Worm (Caenorhabditis elegans) whole organism, L4 larva: ENCODE data around the gene rml-3.

Source experiments
- F10B5.3 ChIP-seq: sonication (generic microtip); optimal IDR thresholded peaks from 2 replicates; lab custom pipeline; 2016; ENCODE audit warnings: mild to moderate bottlenecking, missing genetic modification characterization, missing compliant biosample characterization
- F26F4.8 ChIP-seq: fragments of 200-800 bp; sonication (Bioruptor generic); conservative IDR thresholded peaks from 2 replicates; pipeline ENCODE4 v1.3.6; 2022; ENCODE audit warnings: missing genetic modification characterization, missing compliant biosample characterization
- F37D6.2 ChIP-seq: sonication (generic microtip); optimal IDR thresholded peaks from 2 replicates; lab custom pipeline; 2016; ENCODE audit warnings: mild to moderate bottlenecking, missing genetic modification characterization, missing compliant biosample characterization
- F49E8.2 ChIP-seq: sonication (generic microtip); optimal IDR thresholded peaks from 2 replicates; lab custom pipeline; 2016; ENCODE audit warnings: missing compliant biosample characterization, mild to moderate bottlenecking, missing genetic modification characterization, borderline replicate concordance
- Y105C5A.15 ChIP-seq: fragments of 200-800 bp; sonication (Bioruptor generic); IDR thresholded peaks from 2 replicates; pipeline ENCODE4 v1.3.6; 2022; ENCODE audit warnings: missing genetic modification characterization, missing compliant biosample characterization
- Y75B8A.6 ChIP-seq: fragments of 200-800 bp; sonication (Bioruptor generic); IDR thresholded peaks from 2 replicates; pipeline ENCODE4 v1.3.6; 2022; ENCODE audit warnings: missing genetic modification reagents, missing genetic modification characterization, missing compliant biosample characterization
- ZK546.5 ChIP-seq, 2 experiments: sonication (generic microtip); optimal IDR thresholded peaks; 2 replicates each; lab custom pipeline; 2017; ENCODE audit warnings: missing biosample characterization in 2 of 2, missing genetic modification characterization in 2 of 2
- aha-1 ChIP-seq: fragments of 150-350 bp; peaks from one replicate; lab custom pipeline; 2014; ENCODE audit warnings: missing biosample characterization, missing genetic modification characterization
- aly-2 ChIP-seq: sonication (generic microtip); optimal IDR thresholded peaks from 2 replicates; lab custom pipeline; 2018; ENCODE audit warnings: missing biosample characterization, missing genetic modification characterization
- ama-1 ChIP-seq: fragments of 150-350 bp; optimal IDR thresholded peaks from 2 replicates; lab custom pipeline; 2014; ENCODE audit warnings: inconsistent platforms, mixed read lengths
- attf-4 ChIP-seq: sonication (generic microtip); optimal IDR thresholded peaks from 3 replicates; lab custom pipeline; 2017; ENCODE audit warnings: missing biosample characterization, missing genetic modification characterization
- ceh-62 ChIP-seq: sonication (generic microtip); optimal IDR thresholded peaks from 2 replicates; lab custom pipeline; 2017; ENCODE audit warnings: missing biosample characterization, missing genetic modification characterization
- ces-1 ChIP-seq: fragments of 150-350 bp; sonication (generic microtip); optimal IDR thresholded peaks from 4 replicates; lab custom pipeline; 2014; ENCODE audit warnings: missing biosample characterization, missing genetic modification reagents, missing genetic modification characterization
- cey-2 ChIP-seq: sonication (generic microtip); optimal IDR thresholded peaks from 3 replicates; lab custom pipeline; 2017; ENCODE audit warnings: missing genetic modification characterization, mild to moderate bottlenecking, missing compliant biosample characterization, antibody characterized with exemption, borderline replicate concordance; ENCODE audit not compliant: insufficient read depth
- daf-12 ChIP-seq: fragments of 150-350 bp; optimal IDR thresholded peaks from 2 replicates; lab custom pipeline; 2014; ENCODE audit warnings: missing biosample characterization, missing genetic modification reagents, missing genetic modification characterization
- daf-16 ChIP-seq, 3 experiments: sonication (generic microtip); optimal IDR thresholded peaks; 2 replicates each; lab custom pipeline; 2016 to 2017; ENCODE audit warnings: missing genetic modification characterization in 3 of 3, missing genetic modification reagents in 3 of 3, mild to moderate bottlenecking in 2 of 3, missing compliant biosample characterization in 2 of 3, missing biosample characterization in 1 of 3, moderate library complexity in 1 of 3
- daf-19 ChIP-seq: fragments of 200-800 bp; sonication (Bioruptor generic); conservative IDR thresholded peaks from 2 replicates; pipeline ENCODE4 v1.3.6; 2022; ENCODE audit warnings: missing genetic modification characterization, missing compliant biosample characterization
- daf-8 ChIP-seq: fragments of 200-800 bp; sonication (Bioruptor generic); IDR thresholded peaks from 2 replicates; pipeline ENCODE4 v1.3.6; 2022; ENCODE audit warnings: missing genetic modification characterization, missing compliant biosample characterization
- dmd-8 ChIP-seq: fragments of 200-800 bp; sonication (Bioruptor generic); IDR thresholded peaks from 2 replicates; pipeline ENCODE4 v1.3.6; 2022; ENCODE audit warnings: missing genetic modification characterization, missing compliant biosample characterization
- dmd-9 ChIP-seq: fragments of 200-800 bp; sonication (Bioruptor generic); IDR thresholded peaks from 2 replicates; pipeline ENCODE4 v1.3.6; 2022; ENCODE audit warnings: missing genetic modification reagents, missing genetic modification characterization, missing compliant biosample characterization
- egl-27 ChIP-seq: sonication (generic microtip); optimal IDR thresholded peaks from 3 replicates; lab custom pipeline; 2017; ENCODE audit warnings: missing biosample characterization, missing genetic modification reagents, missing genetic modification characterization
- fkh-10 ChIP-seq: fragments of 150-350 bp; optimal IDR thresholded peaks from 2 replicates; lab custom pipeline; 2014; ENCODE audit warnings: missing biosample characterization, missing genetic modification reagents, missing genetic modification characterization
- fos-1 ChIP-seq: fragments of 150-350 bp; optimal IDR thresholded peaks from 2 replicates; lab custom pipeline; 2014; ENCODE audit warnings: missing biosample characterization, missing genetic modification characterization
- gei-8 ChIP-seq: fragments of 200-800 bp; sonication (Bioruptor generic); optimal IDR thresholded peaks from 2 replicates; lab custom pipeline; 2018; ENCODE audit warnings: mild to moderate bottlenecking, missing genetic modification characterization, missing compliant biosample characterization
- hif-1 ChIP-seq, 2 experiments: sonication (generic microtip); optimal IDR thresholded peaks; 2 replicates each; lab custom pipeline; 2016 to 2017; ENCODE audit warnings: missing compliant biosample characterization in 2 of 2, missing genetic modification characterization in 2 of 2, missing genetic modification reagents in 2 of 2, missing genotype in 2 of 2, mild to moderate bottlenecking in 1 of 2
- hmg-1.1 ChIP-seq: fragments of 200-800 bp; sonication (Bioruptor generic); IDR thresholded peaks from 2 replicates; pipeline ENCODE4 v1.3.6; 2022; ENCODE audit warnings: missing genetic modification reagents, missing genetic modification characterization, missing compliant biosample characterization
- lin-1 ChIP-seq: fragments of 200-800 bp; sonication (Bioruptor generic); IDR thresholded peaks from 2 replicates; pipeline ENCODE4 v1.3.6; 2022; ENCODE audit warnings: missing genetic modification reagents, missing genetic modification characterization, missing compliant biosample characterization
- lin-29 ChIP-seq: fragments of 200-800 bp; sonication (Bioruptor generic); IDR thresholded peaks from 2 replicates; pipeline ENCODE4 v1.3.6; 2022; ENCODE audit warnings: missing genetic modification reagents, missing genetic modification characterization, missing compliant biosample characterization
- lin-38 ChIP-seq: fragments of 200-800 bp; sonication (Bioruptor generic); IDR thresholded peaks from 2 replicates; pipeline ENCODE4 v1.3.6; 2022; ENCODE audit warnings: missing genetic modification reagents, missing genetic modification characterization, missing compliant biosample characterization
- lin-39 ChIP-seq: fragments of 150-350 bp; optimal IDR thresholded peaks from 2 replicates; lab custom pipeline; 2014; ENCODE audit warnings: missing biosample characterization, missing genetic modification reagents, missing genetic modification characterization
- madf-9 ChIP-seq: fragments of 200-800 bp; sonication (Bioruptor generic); conservative IDR thresholded peaks from 2 replicates; pipeline ENCODE4 v1.3.6; 2022; ENCODE audit warnings: missing genetic modification reagents, missing genetic modification characterization, missing compliant biosample characterization
- mdl-1 ChIP-seq, 2 experiments: fragments of 150-350 bp in 1 of 2; sonication (generic microtip) in 1 of 2; optimal IDR thresholded peaks; 2 replicates each; lab custom pipeline; 2014 to 2017; ENCODE audit warnings: missing biosample characterization in 2 of 2, missing genetic modification characterization in 2 of 2
- mdt-29 ChIP-seq: fragments of 200-800 bp; sonication (Bioruptor generic); IDR thresholded peaks from 2 replicates; pipeline ENCODE4 v1.3.6; 2022; ENCODE audit warnings: missing genetic modification reagents, missing genetic modification characterization, missing compliant biosample characterization
- nhr-11 ChIP-seq: fragments of 150-350 bp; optimal IDR thresholded peaks from 2 replicates; lab custom pipeline; 2014; ENCODE audit warnings: missing biosample characterization, missing genetic modification characterization
- nhr-111 ChIP-seq: fragments of 200-800 bp; sonication (Bioruptor generic); optimal IDR thresholded peaks from 2 replicates; lab custom pipeline; 2018; ENCODE audit warnings: mild to moderate bottlenecking, missing genetic modification characterization, missing compliant biosample characterization
- nhr-41 ChIP-seq: fragments of 200-800 bp; sonication (Bioruptor generic); IDR thresholded peaks from 2 replicates; pipeline ENCODE4 v1.3.6; 2022; ENCODE audit warnings: missing genetic modification reagents, missing genetic modification characterization, missing compliant biosample characterization
- nhr-6 ChIP-seq: fragments of 150-350 bp; optimal IDR thresholded peaks from 2 replicates; lab custom pipeline; 2014; ENCODE audit warnings: missing biosample characterization, missing genetic modification characterization
- nhr-76 ChIP-seq: fragments of 150-350 bp; optimal IDR thresholded peaks from 2 replicates; lab custom pipeline; 2014; ENCODE audit warnings: missing biosample characterization, missing genetic modification characterization
- nhr-77 ChIP-seq: fragments of 150-350 bp; optimal IDR thresholded peaks from 2 replicates; lab custom pipeline; 2014; ENCODE audit warnings: missing biosample characterization, missing genetic modification characterization
- pha-4 ChIP-seq, 2 experiments: fragments of 150-350 bp in 1 of 2; fragments of 200-800 bp in 1 of 2; sonication (Bioruptor generic) in 1 of 2; IDR thresholded peaks in 1 of 2; optimal IDR thresholded peaks in 1 of 2; 2 replicates each; pipeline versions ENCODE4 v1.3.6 to Lab custom; 2014 to 2022; ENCODE audit warnings: missing genetic modification characterization in 2 of 2, missing genetic modification reagents in 2 of 2, missing biosample characterization in 1 of 2, missing compliant biosample characterization in 1 of 2
- rbr-2 ChIP-seq: sonication (generic microtip); optimal IDR thresholded peaks from 2 replicates; lab custom pipeline; 2016; ENCODE audit warnings: missing genotype, missing genetic modification characterization, missing compliant biosample characterization
- skn-1 ChIP-seq: fragments of 150-350 bp; optimal IDR thresholded peaks from 2 replicates; lab custom pipeline; 2014; ENCODE audit warnings: missing biosample characterization, missing genetic modification characterization
- snpc-4 ChIP-seq: fragments of 150-350 bp; optimal IDR thresholded peaks from 2 replicates; lab custom pipeline; 2014; ENCODE audit warnings: missing biosample characterization, missing genetic modification characterization
- spr-1 ChIP-seq: sonication (generic microtip); optimal IDR thresholded peaks from 2 replicates; lab custom pipeline; 2016; ENCODE audit warnings: mild to moderate bottlenecking, missing genetic modification characterization, missing compliant biosample characterization
- tag-97 ChIP-seq: fragments of 200-800 bp; sonication (Bioruptor generic); IDR thresholded peaks from 2 replicates; pipeline ENCODE4 v1.3.6; 2022; ENCODE audit warnings: missing genetic modification characterization, missing compliant biosample characterization
- unc-62 ChIP-seq, 3 experiments: fragments of 150-350 bp in 1 of 3; sonication (generic microtip); optimal IDR thresholded peaks in 2 of 3; peaks in 1 of 3; 1 replicate in 1 of 3; 2 replicates in 2 of 3; lab custom pipeline; 2014 to 2017; ENCODE audit warnings: missing biosample characterization in 3 of 3, missing genetic modification characterization in 3 of 3, missing genetic modification reagents in 3 of 3, missing genotype in 1 of 3
- zfp-3 ChIP-seq: fragments of 200-800 bp; sonication (Bioruptor generic); conservative IDR thresholded peaks from 2 replicates; pipeline ENCODE4 v1.3.6; 2022; ENCODE audit warnings: missing genetic modification reagents, missing genetic modification characterization, missing compliant biosample characterization
- zip-11 ChIP-seq: fragments of 200-800 bp; sonication (Bioruptor generic); IDR thresholded peaks from 2 replicates; pipeline ENCODE4 v1.3.6; 2022; ENCODE audit warnings: missing genetic modification characterization, missing compliant biosample characterization
- zip-2 ChIP-seq: fragments of 150-350 bp; optimal IDR thresholded peaks from 2 replicates; lab custom pipeline; 2014; ENCODE audit warnings: missing biosample characterization, missing genetic modification characterization
- ztf-11 ChIP-seq: fragments of 150-350 bp; optimal IDR thresholded peaks from 2 replicates; lab custom pipeline; 2014; ENCODE audit warnings: missing biosample characterization, missing genetic modification characterization

Gene rml-3

ce11 chrX:6251947-6252617 lies 13.2 kb upstream of the rml-3 start (continued):
- TF ChIP-seq fos-1 (tag; lab: Kevin White, UChicago) (no peak), unc-62 (GFP tag; optimal IDR thresholded peaks at IDR 0.05 in 1 of 2; lab: Kevin White, UChicago) (no peak), unc-62 (tag; optimal IDR thresholded peaks at IDR 0.05; lab: Kevin White, UChicago) (no peak), dmd-8 (GFP tag; lab: Robert Waterston, UW) (no peak), daf-16 (GFP tag; optimal IDR thresholded peaks at IDR 0.05; lab: Kevin White, UChicago) (peak; percentile 8 to 32), daf-16 (tag; optimal IDR thresholded peaks at IDR 0.05; lab: Kevin White, UChicago) (peak; percentile 34), F37D6.2 (tag; lab: Kevin White, UChicago) (no peak), ceh-62 (tag; lab: Kevin White, UChicago) (no peak), mdl-1 (tag; optimal IDR thresholded peaks at IDR 0.05; lab: Kevin White, UChicago) (peak; percentile 30 to 31), ZK546.5 (tag; optimal IDR thresholded peaks at IDR 0.05; lab: Kevin White, UChicago) (no peak), pha-4 (GFP tag; IDR thresholded peaks at IDR 0.05; lab: Robert Waterston, UW) (peak; percentile 57; the same call in 1 of the 2 replicates), pha-4 (tag; optimal IDR thresholded peaks at IDR 0.05; lab: Kevin White, UChicago) (no peak), lin-39 (tag; lab: Kevin White, UChicago) (no peak), daf-12 (tag; lab: Kevin White, UChicago) (no peak), daf-8 (no peak), nhr-6 (tag; lab: Kevin White, UChicago) (no peak), fkh-10 (GFP tag; lab: Kevin White, UChicago) (no peak), nhr-111 (no peak), snpc-4 (tag; lab: Kevin White, UChicago) (no peak), zfp-3 (GFP tag; lab: Robert Waterston, UW) (peak; percentile 44; the same call in 1 of the 2 replicates), rbr-2 (peak; percentile 37), F10B5.3 (no peak), aly-2 (no peak), gei-8 (GFP tag; lab: Kevin White, UChicago) (no peak), zip-11 (GFP tag; lab: Robert Waterston, UW) (no peak), madf-9 (GFP tag; lab: Robert Waterston, UW) (0 out of 2 replicates have a peak, but pooled peaks have one; percentile 28), nhr-77 (tag; lab: Kevin White, UChicago) (no peak), lin-38 (GFP tag; lab: Robert Waterston, UW) (no peak), daf-19 (GFP tag; lab: Robert Waterston, UW) (no peak), spr-1 (tag; lab: Kevin White, UChicago) (no peak), Y105C5A.15 (GFP tag; lab: Robert Waterston, UW) (no peak), dmd-9 (GFP tag; lab: Robert Waterston, UW) (no peak), nhr-41 (GFP tag; lab: Robert Waterston, UW) (no peak; the same call in 1 of the 2 replicates), tag-97 (no peak), Y75B8A.6 (GFP tag; lab: Robert Waterston, UW) (no peak), lin-29 (GFP tag; lab: Robert Waterston, UW) (no peak), F49E8.2 (no peak), zip-2 (tag; lab: Kevin White, UChicago) (no peak), mdt-29 (GFP tag; lab: Robert Waterston, UW) (peak; percentile 79), cey-2 (tag; lab: Kevin White, UChicago) (no peak), ces-1 (no peak), F26F4.8 (no peak), hmg-1.1 (GFP tag; lab: Robert Waterston, UW) (peak; percentile 65), egl-27 (tag; lab: Kevin White, UChicago) (no peak), aha-1 (tag; lab: Kevin White, UChicago) (peak; percentile 98), skn-1 (tag; lab: Kevin White, UChicago) (no peak), nhr-76 (no peak), ama-1 (lab: Kevin White, UChicago) (peak; percentile 99), nhr-11 (tag; lab: Kevin White, UChicago) (peak; percentile 73), ztf-11 (tag; lab: Kevin White, UChicago) (no peak), lin-1 (GFP tag; lab: Robert Waterston, UW) (no peak), hif-1 (tag; optimal IDR thresholded peaks at IDR 0.05; lab: Kevin White, UChicago) (peak in 1 of 2 experiments; percentile 36), attf-4 (tag; lab: Kevin White, UChicago) (no peak)
